Fruit fly (Drosophila melanogaster): ENCODE measurements around the gene CG33080.

The CG33080 gene

dm6 chrX:5735268-5735941 is 17.8 kb upstream of the CG33080 start (continued):
- TF ChIP-seq CG10274 (GFP tag; optimal IDR thresholded peaks at IDR 0.05) = no peak
- TF ChIP-seq Lpt (GFP tag; optimal IDR thresholded peaks at IDR 0.05) = no peak
- peak; percentile 77 for TF ChIP-seq Hmr (GFP tag; optimal IDR thresholded peaks at IDR 0.05)
- TF ChIP-seq CG10462 (GFP tag; optimal IDR thresholded peaks at IDR 0.05) = peak; percentile 24
- no peak for TF ChIP-seq pzg (GFP tag; optimal IDR thresholded peaks at IDR 0.05)
- TF ChIP-seq insv (GFP tag; optimal IDR thresholded peaks at IDR 0.05) = no peak
- peak; percentile 62 for TF ChIP-seq CG12659 (GFP tag; optimal IDR thresholded peaks at IDR 0.05)
- no peak for TF ChIP-seq h (optimal IDR thresholded peaks at IDR 0.05)
- TF ChIP-seq da (GFP tag; optimal IDR thresholded peaks at IDR 0.05) = no peak
- peak; percentile 89 for TF ChIP-seq Drgx (GFP tag; IDR thresholded peaks at IDR 0.05)
- TF ChIP-seq tup (GFP tag; optimal IDR thresholded peaks at IDR 0.05) = peak; percentile 21
- peak; percentile 86 for TF ChIP-seq CG7839 (tag; optimal IDR thresholded peaks at IDR 0.05)
- TF ChIP-seq Lhr (GFP tag; optimal IDR thresholded peaks at IDR 0.05) = no peak
- peak; percentile 61; the same call in 1 of the 3 replicates for TF ChIP-seq CG7357 (GFP tag; IDR thresholded peaks at IDR 0.05)
- TF ChIP-seq br (optimal IDR thresholded peaks at IDR 0.05) = no peak
- peak; percentile 3 for TF ChIP-seq CG8290 (GFP tag; optimal IDR thresholded peaks at IDR 0.05)
- peak in 1 of 2 experiments; percentile 85 for TF ChIP-seq CG8290 (tag; optimal IDR thresholded peaks at IDR 0.05)
- peak; percentile 78 for TF ChIP-seq CG5953 (GFP tag; IDR thresholded peaks at IDR 0.05)
- TF ChIP-seq nom (GFP tag; optimal IDR thresholded peaks at IDR 0.05) = peak; percentile 51
- TF ChIP-seq crol (GFP tag; IDR thresholded peaks at IDR 0.05) = peak; percentile 29; the same call in 1 of the 2 replicates
- peak; percentile 38 for TF ChIP-seq Camta (GFP tag; optimal IDR thresholded peaks at IDR 0.05)
- peak; percentile 38; the same call in 1 of the 2 replicates for TF ChIP-seq CG10321 (GFP tag; IDR thresholded peaks at IDR 0.05)
- peak; percentile 66 for TF ChIP-seq CG9727 (GFP tag; optimal IDR thresholded peaks at IDR 0.05)
- peak; percentile 43 for TF ChIP-seq CG12071 (GFP tag; optimal IDR thresholded peaks at IDR 0.05)
- peak; percentile 67; the same call in 2 of the 3 replicates for TF ChIP-seq ase (GFP tag; IDR thresholded peaks at IDR 0.05)
- TF ChIP-seq Med (GFP tag) = peak; percentile 94
- peak; percentile 87 for TF ChIP-seq lab (GFP tag; optimal IDR thresholded peaks at IDR 0.05)
- TF ChIP-seq Sry-δ (GFP tag; optimal IDR thresholded peaks at IDR 0.05) = no peak
- TF ChIP-seq so (GFP tag; IDR thresholded peaks at IDR 0.05) = peak; percentile 80
- no peak for TF ChIP-seq NC2α (GFP tag; optimal IDR thresholded peaks at IDR 0.05)
- TF ChIP-seq CG1233 (GFP tag; optimal IDR thresholded peaks at IDR 0.05) = peak; percentile 37
- TF ChIP-seq H15 (GFP tag; IDR thresholded peaks at IDR 0.05) = peak; percentile 61; the same call in 2 of the 3 replicates
- peak; percentile 57 for TF ChIP-seq Bteb2 (GFP tag; optimal IDR thresholded peaks at IDR 0.05)
- peak; percentile 10 for TF ChIP-seq gro (GFP tag; optimal IDR thresholded peaks at IDR 0.05)
- no peak for TF ChIP-seq slou (GFP tag; optimal IDR thresholded peaks at IDR 0.05)
- peak; percentile 31 for TF ChIP-seq Side (GFP tag; optimal IDR thresholded peaks at IDR 0.05)
- TF ChIP-seq Blimp-1 (GFP tag; optimal IDR thresholded peaks at IDR 0.05) = peak; percentile 67
- TF ChIP-seq CG18599 (GFP tag; optimal IDR thresholded peaks at IDR 0.05) = peak; percentile 73
- TF ChIP-seq zf30C (GFP tag; optimal IDR thresholded peaks at IDR 0.05) = no peak
- TF ChIP-seq dm (GFP tag; optimal IDR thresholded peaks at IDR 0.05) = no peak
- peak; percentile 71 for TF ChIP-seq phol (tag; optimal IDR thresholded peaks at IDR 0.05)
- TF ChIP-seq maf-S (GFP tag; optimal IDR thresholded peaks at IDR 0.05) = peak; percentile 47
- peak; percentile 10 for TF ChIP-seq CG30020 (tag; optimal IDR thresholded peaks at IDR 0.05)
- TF ChIP-seq lbe (GFP tag; optimal IDR thresholded peaks at IDR 0.05) = peak; percentile 80
- TF ChIP-seq CG18619 (GFP tag; optimal IDR thresholded peaks at IDR 0.05) = peak; percentile 62
- TF ChIP-seq CG12155 (GFP tag; optimal IDR thresholded peaks at IDR 0.05) = peak; percentile 69
- TF ChIP-seq chm (GFP tag; IDR thresholded peaks at IDR 0.05) = peak; percentile 72
- no peak for TF ChIP-seq Dll (GFP tag; IDR thresholded peaks at IDR 0.05; ENCODE audit: partially characterized antibody)
- no peak for TF ChIP-seq shn (GFP tag; optimal IDR thresholded peaks at IDR 0.05)
- peak; percentile 40 for TF ChIP-seq jumu (GFP tag; optimal IDR thresholded peaks at IDR 0.05)
- peak; percentile 74; the same call in 2 of the 3 replicates for TF ChIP-seq otp (GFP tag; IDR thresholded peaks at IDR 0.05)

Measured in whole organism, embryonic.